Fruit fly (Drosophila melanogaster) whole organism, embryonic: ENCODE measurements around the gene CG6136.

ENCODE experiments used
- Aef1 ChIP-seq: fragments of 200-800 bp; sonication (Bioruptor generic); IDR thresholded peaks from 3 replicates; pipeline ENCODE4 v1.3.6; 2022; ENCODE audit warnings: missing biosample characterization, missing genetic modification characterization
- CG10431 ChIP-seq: fragments of 200-800 bp; sonication (Bioruptor generic); optimal IDR thresholded peaks from 3 replicates; lab custom pipeline; 2018; ENCODE audit warnings: missing biosample characterization, mild to moderate bottlenecking, missing genetic modification characterization
- CG11560 ChIP-seq: fragments of 200-800 bp; sonication (Bioruptor generic); IDR thresholded peaks from 3 replicates; pipeline ENCODE4 v1.3.6; 2022; ENCODE audit warnings: missing biosample characterization, missing genetic modification characterization
- CG14014 ChIP-seq: fragments of 200-800 bp; sonication (Bioruptor generic); IDR thresholded peaks from 2 replicates; pipeline ENCODE4 v1.3.6; 2022; ENCODE audit warnings: missing biosample characterization, missing genetic modification characterization
- CG1647 ChIP-seq: fragments of 200-800 bp; sonication (Bioruptor generic); optimal IDR thresholded peaks from 3 replicates; lab custom pipeline; 2016; ENCODE audit warnings: missing biosample characterization, missing genetic modification characterization
- CG16863 ChIP-seq: fragments of 200-800 bp; sonication (Bioruptor generic); optimal IDR thresholded peaks from 3 replicates; lab custom pipeline; 2016; ENCODE audit warnings: missing biosample characterization, missing genetic modification characterization
- CG18619 ChIP-seq: fragments of 200-800 bp; sonication (Bioruptor generic); optimal IDR thresholded peaks from 3 replicates; lab custom pipeline; 2017; ENCODE audit warnings: missing biosample characterization, mild to moderate bottlenecking, missing genetic modification characterization
- CG31441 ChIP-seq: fragments of 200-800 bp; sonication (Bioruptor generic); IDR thresholded peaks from 2 replicates; pipeline ENCODE4 v1.3.6; 2022; ENCODE audit warnings: missing biosample characterization, missing genetic modification characterization
- CG3407 ChIP-seq: fragments of 200-800 bp; sonication (Bioruptor generic); optimal IDR thresholded peaks from 2 replicates; lab custom pipeline; 2018; ENCODE audit warnings: missing biosample characterization, mild to moderate bottlenecking, missing genetic modification characterization
- CG5245 ChIP-seq: fragments of 200-800 bp; sonication (Bioruptor generic); optimal IDR thresholded peaks from 3 replicates; lab custom pipeline; 2016; ENCODE audit warnings: missing biosample characterization, missing genetic modification characterization
- CG5953 ChIP-seq: fragments of 200-800 bp; sonication (Bioruptor generic); IDR thresholded peaks from 2 replicates; pipeline ENCODE4 v1.3.6; 2022; ENCODE audit warnings: missing biosample characterization, missing genetic modification characterization
- CG6254 ChIP-seq: fragments of 200-800 bp; sonication (Bioruptor generic); optimal IDR thresholded peaks from 3 replicates; lab custom pipeline; 2017; ENCODE audit warnings: mild to moderate bottlenecking, missing biosample characterization, missing genetic modification reagents, missing genetic modification characterization
- CG7357 ChIP-seq: fragments of 200-800 bp; sonication (Bioruptor generic); IDR thresholded peaks from 3 replicates; pipeline ENCODE4 v1.3.6; 2022; ENCODE audit warnings: missing biosample characterization, missing genetic modification characterization
- CG7987 ChIP-seq: fragments of 200-800 bp; sonication (Bioruptor generic); optimal IDR thresholded peaks from 2 replicates; lab custom pipeline; 2018; ENCODE audit warnings: missing biosample characterization, mild to moderate bottlenecking, missing genetic modification characterization, moderate library complexity
- CG8388 ChIP-seq: fragments of 200-800 bp; sonication (Bioruptor generic); optimal IDR thresholded peaks from 2 replicates; lab custom pipeline; 2019; ENCODE audit warnings: missing biosample characterization, mild to moderate bottlenecking, missing genetic modification characterization, moderate library complexity
- CG9876 ChIP-seq: fragments of 200-800 bp; sonication (Bioruptor generic); optimal IDR thresholded peaks from 2 replicates; lab custom pipeline; 2016; ENCODE audit warnings: missing biosample characterization, missing genetic modification characterization
- CHES-1-like ChIP-seq: fragments of 200-800 bp; sonication (Bioruptor generic); optimal IDR thresholded peaks from 2 replicates; lab custom pipeline; 2016; ENCODE audit warnings: missing biosample characterization, missing genetic modification characterization
- Dip3 ChIP-seq: fragments of 200-800 bp; sonication (Bioruptor generic); optimal IDR thresholded peaks from 3 replicates; lab custom pipeline; 2016; ENCODE audit warnings: missing biosample characterization, missing genetic modification characterization
- Doc3 ChIP-seq: fragments of 200-800 bp; sonication (Bioruptor generic); IDR thresholded peaks from 3 replicates; pipeline ENCODE4 v1.3.6; 2022; ENCODE audit warnings: missing biosample characterization, missing genetic modification characterization; ENCODE audit not compliant: partially characterized antibody
- E2f1 ChIP-seq: fragments of 200-800 bp; sonication (Bioruptor generic); IDR thresholded peaks from 2 replicates; pipeline ENCODE4 v1.3.6; 2022; ENCODE audit warnings: missing biosample characterization, missing genetic modification characterization
- Fer1 ChIP-seq: fragments of 200-800 bp; sonication (Bioruptor generic); optimal IDR thresholded peaks from 2 replicates; lab custom pipeline; 2017; ENCODE audit warnings: missing biosample characterization, mild to moderate bottlenecking, missing genetic modification characterization
- HLH4C ChIP-seq: fragments of 200-800 bp; sonication (Bioruptor generic); IDR thresholded peaks from 3 replicates; pipeline ENCODE4 v1.3.6; 2022; ENCODE audit warnings: missing biosample characterization, missing genetic modification characterization; ENCODE audit not compliant: partially characterized antibody
- Med ChIP-seq: fragments of 200-800 bp; sonication (Bioruptor generic); peaks from one replicate; lab custom pipeline; 2016; ENCODE audit warnings: missing biosample characterization, missing genetic modification characterization, mild to moderate bottlenecking, inconsistent platforms, moderate library complexity
- Nf-YA ChIP-seq: fragments of 200-800 bp; sonication (Bioruptor generic); IDR thresholded peaks from 2 replicates; pipeline ENCODE4 v1.3.6; 2022; ENCODE audit warnings: missing biosample characterization, missing genetic modification characterization
- Side ChIP-seq: fragments of 200-800 bp; sonication (Bioruptor generic); optimal IDR thresholded peaks from 2 replicates; lab custom pipeline; 2016; ENCODE audit warnings: missing biosample characterization, missing genetic modification characterization
- Sry-δ ChIP-seq: fragments of 200-800 bp; sonication (Bioruptor generic); optimal IDR thresholded peaks from 2 replicates; lab custom pipeline; 2016; ENCODE audit warnings: missing biosample characterization, missing genetic modification characterization
- Xbp1 ChIP-seq: fragments of 200-800 bp; sonication (Bioruptor generic); optimal IDR thresholded peaks from 3 replicates; lab custom pipeline; 2016; ENCODE audit warnings: missing biosample characterization, mild to moderate bottlenecking, missing genetic modification characterization
- bowl ChIP-seq: fragments of 200-800 bp; sonication (Bioruptor generic); IDR thresholded peaks from 2 replicates; pipeline ENCODE4 v1.3.6; 2022; ENCODE audit warnings: missing biosample characterization, missing genetic modification characterization
- cg ChIP-seq: fragments of 200-800 bp; sonication (Bioruptor generic); optimal IDR thresholded peaks from 3 replicates; lab custom pipeline; 2019; ENCODE audit warnings: missing biosample characterization, mild to moderate bottlenecking, missing genetic modification characterization, moderate library complexity
- chn ChIP-seq: fragments of 200-800 bp; sonication (Bioruptor generic); optimal IDR thresholded peaks from 2 replicates; lab custom pipeline; 2016; ENCODE audit warnings: missing biosample characterization, missing genetic modification characterization
- crc ChIP-seq: fragments of 200-800 bp; sonication (Bioruptor generic); optimal IDR thresholded peaks from 2 replicates; lab custom pipeline; 2016; ENCODE audit warnings: missing biosample characterization, missing genetic modification characterization
- da ChIP-seq: fragments of 200-800 bp; sonication (Bioruptor generic); optimal IDR thresholded peaks from 2 replicates; lab custom pipeline; 2016; ENCODE audit warnings: missing biosample characterization, missing genetic modification characterization
- disco-r ChIP-seq: fragments of 200-800 bp; sonication (Bioruptor generic); optimal IDR thresholded peaks from 2 replicates; lab custom pipeline; 2016; ENCODE audit warnings: missing biosample characterization, missing genetic modification characterization
- dmrt99B ChIP-seq: fragments of 200-800 bp; sonication (Bioruptor generic); optimal IDR thresholded peaks from 2 replicates; lab custom pipeline; 2018; ENCODE audit warnings: missing biosample characterization, mild to moderate bottlenecking, missing genetic modification characterization, moderate library complexity
- en ChIP-seq: fragments of 200-800 bp; sonication (Bioruptor generic); optimal IDR thresholded peaks from 2 replicates; lab custom pipeline; 2016; ENCODE audit warnings: missing biosample characterization, missing genetic modification characterization
- fd64A ChIP-seq: fragments of 200-800 bp; sonication (Bioruptor generic); optimal IDR thresholded peaks from 3 replicates; lab custom pipeline; 2018; ENCODE audit warnings: missing biosample characterization, mild to moderate bottlenecking, missing genetic modification characterization
- fru ChIP-seq: fragments of >200 bp; optimal IDR thresholded peaks from 2 replicates; lab custom pipeline; 2017
- hbn ChIP-seq: fragments of 200-800 bp; sonication (Bioruptor generic); IDR thresholded peaks from 2 replicates; pipeline ENCODE4 v1.3.6; 2022; ENCODE audit warnings: missing biosample characterization, missing genetic modification characterization; ENCODE audit not compliant: partially characterized antibody
- ind ChIP-seq: fragments of 200-800 bp; sonication (Bioruptor generic); optimal IDR thresholded peaks from 3 replicates; lab custom pipeline; 2016; ENCODE audit warnings: missing biosample characterization, missing genetic modification characterization
- insv ChIP-seq, 2 experiments: fragments of 200-800 bp; sonication (Bioruptor generic); optimal IDR thresholded peaks; 3 replicates each; lab custom pipeline; 2016 to 2018; ENCODE audit warnings: missing biosample characterization in 2 of 2, missing genetic modification characterization in 2 of 2
- klu ChIP-seq: fragments of 200-800 bp; sonication (Bioruptor generic); IDR thresholded peaks from 2 replicates; pipeline ENCODE4 v1.3.6; 2022; ENCODE audit warnings: missing biosample characterization, missing genetic modification characterization
- luna ChIP-seq: fragments of 200-800 bp; sonication (Bioruptor generic); optimal IDR thresholded peaks from 2 replicates; lab custom pipeline; 2016; ENCODE audit warnings: missing biosample characterization, missing genetic modification characterization
- nerfin-1 ChIP-seq: fragments of 200-800 bp; sonication (Bioruptor generic); optimal IDR thresholded peaks from 3 replicates; lab custom pipeline; 2019; ENCODE audit warnings: missing biosample characterization, mild to moderate bottlenecking, missing genetic modification characterization, moderate library complexity
- repo ChIP-seq: fragments of 200-800 bp; sonication (Bioruptor generic); optimal IDR thresholded peaks from 2 replicates; lab custom pipeline; 2016; ENCODE audit warnings: missing biosample characterization, missing genetic modification characterization
- sim ChIP-seq: fragments of 200-800 bp; sonication (Bioruptor generic); IDR thresholded peaks from 2 replicates; pipeline ENCODE4 v1.3.6; 2022; ENCODE audit warnings: missing biosample characterization, missing genetic modification characterization
- ssp ChIP-seq: fragments of 200-800 bp; sonication (Bioruptor generic); IDR thresholded peaks from 2 replicates; pipeline ENCODE4 v1.3.6; 2022; ENCODE audit warnings: missing biosample characterization, missing genetic modification characterization
- tio ChIP-seq: fragments of 200-800 bp; sonication (Bioruptor generic); optimal IDR thresholded peaks from 2 replicates; lab custom pipeline; 2017; ENCODE audit warnings: missing biosample characterization, missing genetic modification characterization, inconsistent platforms
- vnd ChIP-seq: fragments of 200-800 bp; sonication (Bioruptor generic); IDR thresholded peaks from 3 replicates; pipeline ENCODE4 v1.3.6; 2022; ENCODE audit warnings: missing biosample characterization, missing genetic modification characterization; ENCODE audit not compliant: partially characterized antibody
- zen2 ChIP-seq: fragments of 200-800 bp; sonication (Bioruptor generic); IDR thresholded peaks from 3 replicates; pipeline ENCODE4 v1.3.6; 2022; ENCODE audit warnings: missing biosample characterization, missing genetic modification characterization; ENCODE audit not compliant: partially characterized antibody
- zfh2 ChIP-seq: fragments of 200-800 bp; sonication (Bioruptor generic); optimal IDR thresholded peaks from 2 replicates; lab custom pipeline; 2016; ENCODE audit warnings: missing biosample characterization, missing genetic modification characterization

Gene CG6136

DNA sequence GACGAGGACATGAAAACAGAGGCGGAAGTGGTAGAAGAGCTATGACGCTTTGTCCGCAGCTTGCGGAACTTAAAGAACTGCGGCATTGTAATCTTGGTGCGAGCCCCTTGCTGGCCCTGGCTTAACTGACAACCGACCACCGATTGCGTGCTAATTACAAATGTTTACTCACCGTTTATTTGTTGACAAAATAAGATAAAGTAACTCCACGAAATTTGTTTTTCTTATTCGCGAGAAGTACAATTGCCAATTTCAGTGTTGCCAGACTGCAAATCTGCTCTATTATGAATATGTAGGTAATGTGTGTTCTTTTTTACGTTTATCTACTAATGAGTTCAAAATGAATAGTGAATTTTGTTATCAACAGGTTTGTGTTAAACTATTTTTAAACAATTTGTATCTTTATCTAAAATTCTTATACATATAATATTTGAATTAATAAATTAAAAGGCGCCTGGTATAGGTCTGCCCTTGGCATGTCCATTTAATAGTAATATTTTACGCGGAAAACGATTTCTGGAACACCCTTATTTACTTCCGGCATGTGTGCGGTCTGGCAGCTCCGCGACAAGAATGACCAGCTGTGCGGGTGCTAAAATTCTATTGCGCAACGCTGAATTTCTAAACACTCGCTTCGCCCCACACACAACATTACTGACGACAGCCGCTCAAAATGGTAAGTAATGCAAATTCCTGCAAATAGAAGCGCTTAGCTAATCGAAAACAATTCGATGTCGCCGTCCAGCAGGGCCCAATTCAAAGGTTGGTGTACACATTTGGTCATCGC is 15.2 kb downstream of the CG6136 start, which contains the start of the genes Atg4b and Hibch (continued):
- TF ChIP-seq CG5953 (peak; percentile 56; the same call in 1 of the 2 replicates), dmrt99B (tag; lab: Kevin White, UChicago) (no peak), insv (GFP tag; optimal IDR thresholded peaks at IDR 0.05; lab: Kevin White, UChicago) (peak in 1 of 2 experiments; percentile 70), CG16863 (GFP tag; lab: Kevin White, UChicago) (peak; percentile 0), crc (GFP tag; lab: Kevin White, UChicago) (no peak), vnd (GFP tag; lab: Robert Waterston, UW) (no peak), CG7357 (GFP tag; lab: Robert Waterston, UW) (peak; percentile 68), sim (GFP tag; lab: Robert Waterston, UW) (no peak), Xbp1 (GFP tag; lab: Kevin White, UChicago) (peak; percentile 88), CG7987 (peak; percentile 55), Aef1 (peak; percentile 80), da (GFP tag; lab: Kevin White, UChicago) (no peak), HLH4C (GFP tag; lab: Robert Waterston, UW) (no peak), CG1647 (GFP tag; lab: Kevin White, UChicago) (peak; percentile 8), Fer1 (GFP tag; lab: Kevin White, UChicago) (peak; percentile 90), en (GFP tag; lab: Kevin White, UChicago) (no peak), CG14014 (GFP tag; lab: Robert Waterston, UW) (peak; percentile 69), ind (GFP tag; lab: Kevin White, UChicago) (peak; percentile 87), CG10431 (GFP tag; lab: Kevin White, UChicago) (peak; percentile 46), CG9876 (no peak), CHES-1-like (GFP tag; lab: Kevin White, UChicago) (peak; percentile 5), cg (GFP tag; lab: Kevin White, UChicago) (no peak), zen2 (GFP tag; lab: Robert Waterston, UW) (no peak), Med (GFP tag; lab: Kevin White, UChicago) (peak; percentile 70), Side (GFP tag; lab: Kevin White, UChicago) (no peak), disco-r (no peak), CG8388 (GFP tag; lab: Kevin White, UChicago) (peak; percentile 76), CG6254 (peak; percentile 70), CG31441 (GFP tag; lab: Robert Waterston, UW) (peak; percentile 93), bowl (GFP tag; lab: Robert Waterston, UW) (no peak), ssp (GFP tag; lab: Robert Waterston, UW) (peak; percentile 75), E2f1 (GFP tag; lab: Robert Waterston, UW) (peak; percentile 68), tio (GFP tag; lab: Kevin White, UChicago) (no peak), Doc3 (GFP tag; lab: Robert Waterston, UW) (no peak), zfh2 (GFP tag; lab: Kevin White, UChicago) (peak; percentile 69), CG11560 (tag; lab: Robert Waterston, UW) (peak; percentile 49; the same call in 2 of the 3 replicates), Nf-YA (GFP tag; lab: Robert Waterston, UW) (no peak), CG5245 (GFP tag; lab: Kevin White, UChicago) (peak; percentile 70), Dip3 (GFP tag; lab: Kevin White, UChicago) (peak; percentile 48), hbn (GFP tag; lab: Robert Waterston, UW) (no peak), chn (GFP tag; lab: Kevin White, UChicago) (peak; percentile 61), CG3407 (GFP tag; lab: Kevin White, UChicago) (peak; percentile 58), repo (GFP tag; lab: Kevin White, UChicago) (no peak), fd64A (GFP tag; lab: Kevin White, UChicago) (no peak), CG18619 (peak; percentile 87), fru (no peak), nerfin-1 (tag; lab: Kevin White, UChicago) (peak; percentile 79), Sry-δ (GFP tag; lab: Kevin White, UChicago) (peak; percentile 8), luna (GFP tag; lab: Kevin White, UChicago) (no peak), klu (GFP tag; lab: Robert Waterston, UW) (peak; percentile 87)
